Worm (Caenorhabditis elegans) whole organism, young adult: Measurements from ENCODE around the gene col-132.

Experiments used
- C17E4.6 ChIP-seq: fragments of 200-800 bp; sonication (Bioruptor generic); IDR thresholded peaks from 2 replicates; pipeline ENCODE4 v1.3.6; 2022; ENCODE audit warnings: missing genetic modification reagents, missing genetic modification characterization, missing compliant biosample characterization
- F23B12.7 ChIP-seq: sonication (generic microtip); optimal IDR thresholded peaks from 2 replicates; lab custom pipeline; 2017; ENCODE audit warnings: missing genetic modification characterization, mild to moderate bottlenecking, missing compliant biosample characterization, antibody characterized with exemption, moderate library complexity; ENCODE audit not compliant: insufficient read depth
- F39B2.1 ChIP-seq: fragments of 200-800 bp; sonication (Bioruptor generic); IDR thresholded peaks from 2 replicates; pipeline ENCODE4 v1.3.6; 2022; ENCODE audit warnings: missing genetic modification reagents, missing genetic modification characterization, missing compliant biosample characterization
- F49E8.2 ChIP-seq: sonication (generic microtip); optimal IDR thresholded peaks from 3 replicates; lab custom pipeline; 2017; ENCODE audit warnings: missing genetic modification characterization, mild to moderate bottlenecking, missing compliant biosample characterization, antibody characterized with exemption, moderate library complexity; ENCODE audit not compliant: insufficient read depth
- F52B5.7 ChIP-seq: sonication (generic microtip); optimal IDR thresholded peaks from 2 replicates; lab custom pipeline; 2016; ENCODE audit warnings: mild to moderate bottlenecking, missing genetic modification characterization, missing compliant biosample characterization
- F57C9.4 ChIP-seq: sonication (generic microtip); optimal IDR thresholded peaks from 2 replicates; lab custom pipeline; 2017; ENCODE audit warnings: mild to moderate bottlenecking, missing genetic modification characterization, missing compliant biosample characterization
- K12H6.12 ChIP-seq: fragments of 200-800 bp; sonication (Bioruptor generic); optimal IDR thresholded peaks from 2 replicates; lab custom pipeline; 2018; ENCODE audit warnings: mild to moderate bottlenecking, missing genetic modification characterization, missing compliant biosample characterization
- T07F8.4 ChIP-seq: sonication (generic microtip); optimal IDR thresholded peaks from 2 replicates; lab custom pipeline; 2016; ENCODE audit warnings: mild to moderate bottlenecking, missing genetic modification characterization, moderate library complexity, missing compliant biosample characterization
- T26A5.8 ChIP-seq: sonication (generic microtip); optimal IDR thresholded peaks from 2 replicates; lab custom pipeline; 2016; ENCODE audit warnings: missing genetic modification characterization, missing compliant biosample characterization
- atf-7 ChIP-seq: sonication (generic microtip); optimal IDR thresholded peaks from 2 replicates; lab custom pipeline; 2017; ENCODE audit warnings: mild to moderate bottlenecking, missing genetic modification characterization, missing compliant biosample characterization
- bed-2 ChIP-seq: fragments of 200-800 bp; sonication (Bioruptor generic); IDR thresholded peaks from 2 replicates; pipeline ENCODE4 v1.3.6; 2022; ENCODE audit warnings: missing genetic modification reagents, missing genetic modification characterization, missing compliant biosample characterization
- cebp-2 ChIP-seq: fragments of 200-800 bp; sonication (Bioruptor generic); IDR thresholded peaks from 2 replicates; pipeline ENCODE4 v1.3.6; 2022; ENCODE audit warnings: missing genetic modification characterization, missing compliant biosample characterization
- ceh-27 ChIP-seq: fragments of 200-800 bp; sonication (Bioruptor generic); optimal IDR thresholded peaks from 2 replicates; lab custom pipeline; 2018; ENCODE audit warnings: mild to moderate bottlenecking, missing genetic modification characterization, moderate library complexity, missing compliant biosample characterization
- chd-7 ChIP-seq: sonication (generic microtip); optimal IDR thresholded peaks from 2 replicates; lab custom pipeline; 2016; ENCODE audit warnings: mild to moderate bottlenecking, missing genetic modification characterization, moderate library complexity, missing compliant biosample characterization
- dox-1 ChIP-seq: fragments of 200-800 bp; sonication (Bioruptor generic); IDR thresholded peaks from 2 replicates; pipeline ENCODE4 v1.3.6; 2022; ENCODE audit warnings: missing genetic modification reagents, missing genetic modification characterization, missing compliant biosample characterization
- dpff-1 ChIP-seq: sonication (generic microtip); optimal IDR thresholded peaks from 2 replicates; lab custom pipeline; 2017; ENCODE audit warnings: mild to moderate bottlenecking, missing genetic modification characterization, missing compliant biosample characterization
- egl-18 ChIP-seq: fragments of 200-800 bp; sonication (Bioruptor generic); IDR thresholded peaks from 2 replicates; pipeline ENCODE4 v1.3.6; 2022; ENCODE audit warnings: missing genetic modification reagents, missing genetic modification characterization, missing compliant biosample characterization
- ekl-4 ChIP-seq: fragments of 200-800 bp; sonication (Bioruptor generic); IDR thresholded peaks from 2 replicates; pipeline ENCODE4 v1.3.6; 2022; ENCODE audit warnings: missing genetic modification reagents, missing genetic modification characterization, missing compliant biosample characterization
- gei-17 ChIP-seq: fragments of 200-800 bp; sonication (Bioruptor generic); optimal IDR thresholded peaks from 2 replicates; lab custom pipeline; 2018; ENCODE audit warnings: mild to moderate bottlenecking, missing genetic modification characterization, missing compliant biosample characterization
- him-1 ChIP-seq: sonication (generic microtip); optimal IDR thresholded peaks from 2 replicates; lab custom pipeline; 2016; ENCODE audit warnings: missing genotype, missing genetic modification reagents, missing genetic modification characterization, missing compliant biosample characterization
- hrde-1 ChIP-seq: sonication (generic microtip); optimal IDR thresholded peaks from 2 replicates; lab custom pipeline; 2016; ENCODE audit warnings: missing genetic modification characterization, mild to moderate bottlenecking, missing compliant biosample characterization, moderate library complexity, missing genotype, missing genetic modification reagents, borderline replicate concordance
- madf-3 ChIP-seq: fragments of 200-800 bp; sonication (Bioruptor generic); IDR thresholded peaks from 2 replicates; pipeline ENCODE4 v1.3.6; 2022; ENCODE audit warnings: missing genetic modification reagents, missing genetic modification characterization, missing compliant biosample characterization
- nfya-1 ChIP-seq: sonication (generic microtip); optimal IDR thresholded peaks from 2 replicates; lab custom pipeline; 2017; ENCODE audit warnings: antibody characterized with exemption, missing compliant biosample characterization, missing genetic modification characterization, borderline replicate concordance; ENCODE audit not compliant: insufficient read depth
- nhr-179 ChIP-seq: sonication (generic microtip); optimal IDR thresholded peaks from 2 replicates; lab custom pipeline; 2016; ENCODE audit warnings: mild to moderate bottlenecking, missing genetic modification characterization, missing compliant biosample characterization
- nhr-90 ChIP-seq: sonication (generic microtip); optimal IDR thresholded peaks from 2 replicates; lab custom pipeline; 2016; ENCODE audit warnings: missing genotype, mild to moderate bottlenecking, missing genetic modification characterization, missing compliant biosample characterization
- pbrm-1 ChIP-seq: fragments of 200-800 bp; sonication (Bioruptor generic); IDR thresholded peaks from 2 replicates; pipeline ENCODE4 v1.3.6; 2022; ENCODE audit warnings: missing genetic modification reagents, missing genetic modification characterization, missing compliant biosample characterization
- pha-4 ChIP-seq: fragments of 150-350 bp; sonication (generic microtip); optimal IDR thresholded peaks from 2 replicates; lab custom pipeline; 2014; ENCODE audit warnings: missing biosample characterization, missing genetic modification reagents, missing genetic modification characterization
- rec-8 ChIP-seq, 2 experiments: sonication (generic microtip); optimal IDR thresholded peaks; 2 replicates each; lab custom pipeline; 2016; ENCODE audit warnings: mild to moderate bottlenecking in 2 of 2, missing genetic modification characterization in 2 of 2, missing genetic modification reagents in 2 of 2, missing genotype in 2 of 2, missing biosample characterization in 1 of 2, missing compliant biosample characterization in 1 of 2, moderate library complexity in 1 of 2
- snpc-4 ChIP-seq, 5 experiments: fragments of 150-350 bp in 1 of 5; sonication (generic microtip) in 4 of 5; optimal IDR thresholded peaks; 2 replicates each; lab custom pipeline; 2014 to 2018; ENCODE audit warnings: missing genetic modification characterization in 5 of 5, missing biosample characterization in 3 of 5, antibody characterized with exemption in 2 of 5, mild to moderate bottlenecking in 2 of 5, missing compliant biosample characterization in 2 of 5, missing genotype in 2 of 5, moderate library complexity in 2 of 5, missing genetic modification reagents in 1 of 5
- zfh-2 ChIP-seq: fragments of 200-800 bp; sonication (Bioruptor generic); conservative IDR thresholded peaks from 2 replicates; pipeline ENCODE4 v1.3.6; 2022; ENCODE audit warnings: missing genetic modification reagents, missing genetic modification characterization, missing compliant biosample characterization
- ztf-22 ChIP-seq: fragments of 200-800 bp; sonication (Bioruptor generic); optimal IDR thresholded peaks from 2 replicates; lab custom pipeline; 2018; ENCODE audit warnings: mild to moderate bottlenecking, missing genetic modification characterization, moderate library complexity, missing compliant biosample characterization
- ztf-26 ChIP-seq: sonication (generic microtip); optimal IDR thresholded peaks from 2 replicates; lab custom pipeline; 2017; ENCODE audit warnings: missing genetic modification characterization, missing compliant biosample characterization
- ztf-28 ChIP-seq: fragments of 200-800 bp; sonication (Bioruptor generic); IDR thresholded peaks from 2 replicates; pipeline ENCODE4 v1.3.6; 2022; ENCODE audit warnings: missing genetic modification reagents, missing genetic modification characterization, missing compliant biosample characterization

col-132 gene

ce11 chrIV:13090967-13091366 is at the start of gene col-132:
TSS of gene col-132 (minus strand) at chrIV:13091067.
- no peak for TF ChIP-seq C17E4.6
- TF ChIP-seq madf-3 (GFP tag; lab: Robert Waterston, UW): no peak
- TF ChIP-seq ekl-4 (GFP tag; lab: Robert Waterston, UW): no peak
- TF ChIP-seq him-1: no peak
- TF ChIP-seq nhr-179 (tag; lab: Kevin White, UChicago): no peak
- no peak for TF ChIP-seq T07F8.4 (tag; lab: Kevin White, UChicago)
- no peak for TF ChIP-seq nfya-1
- no peak for TF ChIP-seq dpff-1
- no peak for TF ChIP-seq gei-17 (GFP tag; lab: Kevin White, UChicago)
- TF ChIP-seq, all 124 proteins: peak for 0

- TF ChIP-seq ceh-27 (no peak), atf-7 (tag; lab: Kevin White, UChicago) (no peak), cebp-2 (GFP tag; lab: Robert Waterston, UW) (0 out of 2 replicates have a peak, but pooled peaks have one; percentile 51)
These were observed 36.9 kb upstream of the col-132 start for ce11 chrIV:13127720-13128119.

ce11 chrIV:13125999-13126398 is 35.1 kb upstream of the col-132 start:
- TF ChIP-seq cebp-2 (GFP tag; lab: Robert Waterston, UW) (0 out of 2 replicates have a peak, but pooled peaks have one; percentile 41), zfh-2 (GFP tag; lab: Robert Waterston, UW) (0 out of 2 replicates have a peak, but pooled peaks have one; percentile 15), F52B5.7 (no peak)
- TF ChIP-seq, all 124 proteins: peak for 2

- TF ChIP-seq dox-1 (GFP tag; lab: Robert Waterston, UW) (no peak), ztf-22 (GFP tag; lab: Kevin White, UChicago) (no peak), pha-4 (tag; lab: Kevin White, UChicago) (no peak), F39B2.1 (GFP tag; lab: Robert Waterston, UW) (no peak), ztf-26 (no peak), nhr-90 (tag; lab: Kevin White, UChicago) (no peak), F49E8.2 (tag; lab: Kevin White, UChicago) (no peak), him-1 (no peak), snpc-4 (GFP tag; optimal IDR thresholded peaks at IDR 0.05; lab: Kevin White, UChicago) (no peak), snpc-4 (tag; optimal IDR thresholded peaks at IDR 0.05; lab: Kevin White, UChicago) (no peak), chd-7 (no peak), bed-2 (GFP tag; lab: Robert Waterston, UW) (no peak), T26A5.8 (tag; lab: Kevin White, UChicago) (no peak), F23B12.7 (tag; lab: Kevin White, UChicago) (no peak), F57C9.4 (tag; lab: Kevin White, UChicago) (no peak), egl-18 (GFP tag; lab: Robert Waterston, UW) (no peak), hrde-1 (tag; lab: Kevin White, UChicago) (no peak), ztf-28 (GFP tag; lab: Robert Waterston, UW) (no peak), dpff-1 (no peak), rec-8 (tag; optimal IDR thresholded peaks at IDR 0.05; lab: Kevin White, UChicago) (no peak)
- TF ChIP-seq, all 124 proteins: peak for 0
These were observed 30.5 kb upstream of the col-132 start for ce11 chrIV:13121396-13121795.

- TF ChIP-seq pbrm-1 (GFP tag; lab: Robert Waterston, UW) (no peak), K12H6.12 (tag; lab: Kevin White, UChicago) (peak; percentile 38)
These were observed 27.9 kb upstream of the col-132 start, which contains the start of gene unc-30 for ce11 chrIV:13118794-13119193. TSS of gene unc-30 (plus strand) at chrIV:13118977.
